Fruit fly (Drosophila melanogaster) whole organism, larva: ENCODE measurements around the gene jus.
A peak's percentile ranks its signal among the peaks of the same experiment; 100 is the strongest.

ENCODE experiments used
- noc ChIP-seq: fragments of 200-800 bp; sonication (Bioruptor generic); optimal IDR thresholded peaks from 3 replicates; lab custom pipeline; 2019; ENCODE audit warnings: missing biosample characterization, mild to moderate bottlenecking, missing genetic modification characterization, moderate library complexity

Gene jus

DNA sequence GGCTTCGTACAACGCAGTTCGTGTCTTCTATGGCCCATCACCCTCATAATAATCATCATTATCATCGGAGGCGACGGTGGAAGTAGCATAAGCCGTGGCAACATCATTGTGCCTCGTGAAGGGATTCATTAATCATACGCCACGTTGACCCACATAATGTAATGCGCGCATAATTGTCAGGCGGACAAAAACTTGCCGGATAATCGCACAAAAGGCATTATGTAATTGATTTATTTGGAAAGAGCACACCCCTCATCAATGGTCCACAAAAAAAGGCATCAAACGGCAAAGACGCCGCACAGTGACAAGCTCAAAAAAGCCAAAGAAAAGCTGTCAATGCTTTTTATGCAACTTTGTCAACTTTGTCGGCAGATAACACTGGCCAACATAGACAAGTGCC, 3.5 kb upstream of the jus start:
- no peak for TF ChIP-seq noc (tag; lab: Kevin White, UChicago)

DNA sequence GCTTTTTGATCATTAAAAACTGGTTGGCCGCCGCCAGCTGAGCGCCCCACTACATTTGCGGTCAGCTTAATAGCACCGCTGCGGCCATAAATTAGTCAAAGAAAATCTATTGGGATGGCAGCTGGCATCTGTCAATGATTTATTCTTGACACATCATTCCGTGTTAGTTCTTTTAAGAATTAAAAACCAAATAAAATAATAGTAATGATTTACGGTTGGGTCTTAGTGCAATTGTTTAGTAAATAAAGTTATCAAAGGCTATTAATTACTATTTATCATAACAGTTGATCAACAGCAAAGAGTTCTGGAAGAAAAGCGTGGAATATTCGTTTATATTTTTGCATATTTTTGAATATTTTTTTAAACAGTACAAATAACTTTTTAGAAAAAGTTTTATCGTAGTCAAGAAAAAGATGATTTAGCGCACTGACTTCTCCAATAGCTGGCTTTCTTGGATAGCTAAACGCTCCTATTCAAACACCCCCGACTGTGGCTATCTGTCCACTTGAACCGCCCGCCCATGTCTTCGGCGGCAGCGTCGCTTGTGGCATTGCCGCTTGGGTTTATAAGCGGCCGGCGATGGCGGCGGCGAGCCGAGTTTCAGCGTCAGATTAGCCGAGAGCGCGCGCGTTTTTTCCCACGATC, 2.3 kb upstream of the jus start, which contains the start of gene CG14515:
TSS of gene CG14515 (plus strand) at position 590 of the 645 bp plus-strand sequence.
- no peak for TF ChIP-seq noc (tag; lab: Kevin White, UChicago)

DNA sequence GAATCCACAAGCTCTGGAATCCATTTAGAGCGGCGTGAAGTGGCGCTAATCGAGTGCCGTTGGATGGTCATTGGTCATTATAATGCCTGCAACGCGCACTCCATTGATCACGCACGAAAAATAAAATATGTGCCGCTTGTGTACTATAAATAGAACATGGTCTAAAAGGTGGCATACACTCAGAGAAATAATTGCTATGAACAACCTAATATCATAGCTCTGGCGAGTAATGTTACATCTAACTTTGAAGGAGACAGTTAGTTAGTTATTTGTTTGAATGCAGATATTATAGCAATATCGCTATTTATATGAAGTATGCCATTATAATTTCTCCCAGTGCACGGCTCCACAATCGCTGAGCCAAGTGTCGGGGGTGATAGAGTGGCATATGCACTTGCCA, 3.8 kb downstream of the jus start:
- no peak for TF ChIP-seq noc (tag; lab: Kevin White, UChicago)

DNA sequence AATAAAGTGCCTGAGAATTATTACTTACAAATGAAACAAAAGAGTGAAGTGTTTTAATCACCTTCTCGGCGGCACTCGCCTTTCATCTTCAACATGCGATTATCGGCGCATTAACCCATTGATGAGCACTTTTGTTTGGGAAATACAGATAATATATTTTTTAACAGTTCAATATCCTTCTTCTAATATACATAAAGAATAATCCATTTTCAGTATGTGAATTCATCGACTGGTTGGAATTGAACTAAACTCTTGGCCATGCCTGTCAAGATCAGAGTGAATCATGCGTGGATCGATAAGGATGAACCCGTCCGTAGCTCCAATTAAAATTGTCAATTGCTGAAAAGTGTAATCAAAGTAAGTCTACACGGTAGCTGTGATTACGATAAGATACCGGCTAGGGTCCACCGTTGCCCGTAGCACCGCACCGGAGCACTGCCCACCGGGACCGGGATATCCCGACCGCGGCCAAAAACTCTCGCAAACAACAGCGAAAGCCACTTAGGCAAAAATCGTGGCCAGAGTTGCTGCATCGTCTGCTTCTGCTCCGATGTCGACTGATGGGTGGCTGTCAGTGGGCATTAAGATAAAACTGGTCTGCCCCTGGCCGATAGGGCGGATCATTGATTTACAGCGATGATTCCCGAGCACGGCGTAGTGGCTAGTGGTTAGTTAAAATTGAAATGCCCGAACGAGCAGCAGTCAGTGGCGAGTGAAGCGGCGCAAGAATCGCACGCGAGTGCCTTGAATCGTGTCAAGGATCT, 29.7 kb downstream of the jus start, which contains the start of gene CG11898:
TSS of gene CG11898 (plus strand) at position 714 of the 764 bp plus-strand sequence.
- peak; percentile 39 for TF ChIP-seq noc (tag; lab: Kevin White, UChicago)

DNA sequence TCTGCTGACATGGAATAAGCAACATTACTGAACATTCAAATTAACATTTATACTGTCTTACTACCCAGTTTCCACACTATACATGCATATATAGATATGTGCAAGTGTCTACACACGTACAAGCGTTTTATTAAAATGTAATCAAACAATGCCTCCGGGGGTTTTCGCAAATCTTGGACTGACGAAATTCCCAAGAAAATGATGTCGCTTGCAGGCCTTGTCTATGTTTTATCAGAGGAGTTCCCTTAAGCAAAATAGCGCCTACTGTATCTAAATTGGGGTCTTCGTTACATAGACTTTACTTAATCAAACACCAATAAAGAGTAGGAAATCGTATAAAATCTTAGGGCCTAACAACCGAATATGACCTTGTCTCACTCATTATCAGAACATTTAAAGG, 35.2 kb downstream of the jus start:
- no peak for TF ChIP-seq noc (tag; lab: Kevin White, UChicago)

DNA sequence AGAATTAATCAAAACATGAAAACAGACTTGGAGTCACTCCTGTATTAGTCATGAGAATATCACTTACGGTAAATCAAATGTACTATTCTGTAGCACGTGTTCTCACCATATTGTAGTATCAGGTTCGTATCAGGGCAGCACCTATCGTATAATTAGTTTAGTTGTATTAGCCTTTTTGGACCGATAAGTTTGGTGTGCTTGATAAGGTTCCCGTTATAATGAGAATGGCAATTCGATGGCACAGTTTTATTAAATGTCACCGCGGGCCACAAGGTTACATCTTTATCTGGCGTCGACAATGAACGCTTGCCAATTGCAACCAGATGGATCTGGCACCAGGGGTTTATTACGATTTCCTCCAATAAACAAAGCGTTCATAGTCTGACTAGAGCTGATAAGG, 36.1 kb downstream of the jus start:
- peak; percentile 11 for TF ChIP-seq noc (tag; lab: Kevin White, UChicago)

DNA sequence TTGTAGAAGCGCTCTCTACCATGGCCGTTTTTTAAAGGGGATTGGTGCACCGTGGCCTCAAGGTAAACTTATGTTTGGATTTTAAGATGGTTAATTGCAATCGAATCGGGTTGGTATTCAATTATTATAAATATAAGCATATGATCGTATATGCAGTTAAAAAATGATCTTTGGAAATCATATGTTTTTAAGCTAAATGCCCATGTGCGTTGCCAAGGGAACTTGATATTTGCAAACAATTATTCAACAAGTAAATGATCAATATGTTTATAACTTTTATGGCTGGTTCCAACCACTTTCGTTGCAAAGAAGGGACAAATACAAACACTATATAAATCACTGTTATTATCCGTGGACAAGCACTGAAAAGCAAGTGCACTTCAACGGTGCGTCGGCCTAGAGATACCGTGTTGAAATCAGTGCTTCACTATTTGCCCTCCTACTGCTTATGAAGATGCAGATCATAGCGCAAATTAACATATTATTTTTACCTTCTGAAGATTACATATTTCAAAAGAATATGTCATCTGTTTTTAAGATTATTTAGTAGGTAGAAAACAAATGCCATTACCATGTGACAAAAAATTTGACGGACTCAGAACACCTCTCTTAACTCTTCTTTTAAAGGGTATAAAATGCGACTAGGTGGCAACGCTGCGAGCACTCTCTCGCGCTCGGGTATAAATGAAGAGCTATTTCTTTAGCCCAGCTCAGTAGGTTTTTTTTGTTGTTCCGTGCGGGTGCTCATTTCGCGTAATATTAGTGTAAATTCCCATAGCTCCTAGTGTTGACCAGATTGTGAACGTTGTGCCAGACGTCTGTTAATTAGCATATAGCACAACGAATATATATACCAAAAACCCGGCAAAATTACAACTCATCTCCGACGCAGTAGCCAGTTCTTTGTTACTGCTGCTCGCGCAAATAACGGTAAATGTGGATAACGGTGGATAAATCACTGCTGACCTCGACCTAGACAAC, 37.1 kb downstream of the jus start, which contains the start of gene rdog:
TSS of gene rdog (plus strand) at position 705 of the 981 bp plus-strand sequence.
- TF ChIP-seq noc (tag; lab: Kevin White, UChicago) = peak; percentile 89

DNA sequence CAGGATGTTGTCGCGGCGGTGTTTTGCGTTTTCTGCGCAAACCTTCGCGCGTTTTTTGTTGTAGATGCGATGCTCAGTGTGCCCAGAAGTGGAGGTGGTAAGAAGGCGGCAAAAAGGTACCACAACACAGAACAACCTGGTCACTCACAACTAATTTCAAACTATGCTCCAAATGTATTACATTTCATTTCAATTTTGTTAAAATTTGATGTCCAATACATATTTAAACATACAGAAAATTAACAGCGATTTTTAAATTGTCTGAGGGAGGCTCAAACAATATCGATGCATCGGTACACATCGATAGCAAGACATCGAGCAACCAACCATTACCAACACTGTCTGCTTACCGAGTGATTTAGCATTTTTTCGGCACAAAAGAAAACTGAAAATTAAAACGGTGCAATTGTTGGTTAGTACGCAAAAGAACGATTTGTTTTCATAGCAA, 41.6 kb downstream of the jus start, which contains the start of the genes Slbp and Rpn2:
TSS of gene Slbp (minus strand) at position 70 of the 448 bp plus-strand sequence.
TSS of gene Rpn2 (plus strand) at position 328 of the 448 bp plus-strand sequence.
- peak; percentile 65 for TF ChIP-seq noc (tag; lab: Kevin White, UChicago)

DNA sequence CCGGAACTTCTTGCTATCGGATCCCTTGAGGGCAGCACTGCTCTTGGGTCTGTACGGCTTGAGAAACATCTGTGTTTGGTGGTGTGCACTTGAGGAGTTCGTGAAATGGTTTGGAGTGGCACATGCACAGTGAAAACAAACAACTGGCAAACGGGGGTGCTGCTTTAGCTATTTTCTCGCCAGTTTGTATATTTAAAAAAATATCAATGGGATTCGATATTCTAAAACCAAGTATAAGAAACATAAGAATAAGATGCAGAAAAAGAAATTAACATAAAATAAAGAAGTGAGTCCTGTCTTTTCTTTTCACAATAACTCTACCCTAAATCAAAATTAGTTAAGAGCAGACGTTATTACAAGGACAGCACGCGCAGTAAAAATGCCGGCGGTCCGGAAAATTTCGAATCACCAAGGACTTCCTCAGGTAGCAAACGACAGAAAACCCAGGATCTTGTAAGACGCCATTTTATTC, 43.1 kb downstream of the jus start, which contains the start of gene eIF2D:
TSS of gene eIF2D (minus strand) at position 174 of the 472 bp plus-strand sequence.
- TF ChIP-seq noc (tag; lab: Kevin White, UChicago) = peak; percentile 52

DNA sequence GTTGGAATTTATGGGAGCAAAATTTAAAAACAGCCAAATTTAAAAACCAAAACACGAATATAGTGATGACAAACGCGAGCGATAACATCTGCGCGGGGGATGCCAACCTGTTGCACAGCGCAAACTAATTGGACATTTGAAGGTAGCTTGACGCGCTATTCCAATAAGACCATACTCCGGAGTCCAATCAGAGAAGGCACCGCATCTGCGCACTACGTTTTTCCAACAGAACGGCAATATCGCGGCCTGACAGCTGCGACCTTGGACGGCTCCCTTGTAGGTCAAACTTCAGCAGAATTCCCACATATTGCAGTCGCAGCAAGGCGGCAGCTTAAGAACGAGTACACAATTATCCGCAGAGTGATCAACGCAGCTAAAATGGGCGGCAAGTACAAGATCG, 46.7 kb downstream of the jus start, which contains the start of the genes CG11882 and Pglym78:
TSS of gene CG11882 (minus strand) at position 101 of the 400 bp plus-strand sequence.
TSS of gene Pglym78 (plus strand) at position 177 of the 400 bp plus-strand sequence.
- peak; percentile 27 for TF ChIP-seq noc (tag; lab: Kevin White, UChicago)

DNA sequence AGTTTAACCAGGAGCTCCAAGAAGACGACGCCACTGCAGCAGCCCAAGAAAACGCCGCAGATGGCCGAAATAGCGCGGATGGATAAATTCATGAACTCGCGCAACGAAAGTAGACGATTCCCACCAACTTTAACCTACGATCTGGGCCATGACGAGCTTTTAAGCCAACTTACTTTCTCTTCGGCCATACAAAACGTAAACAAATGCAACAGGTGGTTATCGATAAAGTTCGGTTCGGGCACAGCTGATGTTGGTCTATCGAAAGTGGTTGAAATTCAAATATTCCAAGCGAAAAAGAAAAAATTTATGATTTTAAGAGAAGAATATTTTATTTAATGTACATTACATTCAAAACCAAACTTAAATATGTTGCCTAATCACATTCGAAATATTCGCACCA, 48.1 kb downstream of the jus start, which contains the start of gene CG14511:
TSS of gene CG14511 (minus strand) at position 184 of the 400 bp plus-strand sequence.
- no peak for TF ChIP-seq noc (tag; lab: Kevin White, UChicago)

DNA sequence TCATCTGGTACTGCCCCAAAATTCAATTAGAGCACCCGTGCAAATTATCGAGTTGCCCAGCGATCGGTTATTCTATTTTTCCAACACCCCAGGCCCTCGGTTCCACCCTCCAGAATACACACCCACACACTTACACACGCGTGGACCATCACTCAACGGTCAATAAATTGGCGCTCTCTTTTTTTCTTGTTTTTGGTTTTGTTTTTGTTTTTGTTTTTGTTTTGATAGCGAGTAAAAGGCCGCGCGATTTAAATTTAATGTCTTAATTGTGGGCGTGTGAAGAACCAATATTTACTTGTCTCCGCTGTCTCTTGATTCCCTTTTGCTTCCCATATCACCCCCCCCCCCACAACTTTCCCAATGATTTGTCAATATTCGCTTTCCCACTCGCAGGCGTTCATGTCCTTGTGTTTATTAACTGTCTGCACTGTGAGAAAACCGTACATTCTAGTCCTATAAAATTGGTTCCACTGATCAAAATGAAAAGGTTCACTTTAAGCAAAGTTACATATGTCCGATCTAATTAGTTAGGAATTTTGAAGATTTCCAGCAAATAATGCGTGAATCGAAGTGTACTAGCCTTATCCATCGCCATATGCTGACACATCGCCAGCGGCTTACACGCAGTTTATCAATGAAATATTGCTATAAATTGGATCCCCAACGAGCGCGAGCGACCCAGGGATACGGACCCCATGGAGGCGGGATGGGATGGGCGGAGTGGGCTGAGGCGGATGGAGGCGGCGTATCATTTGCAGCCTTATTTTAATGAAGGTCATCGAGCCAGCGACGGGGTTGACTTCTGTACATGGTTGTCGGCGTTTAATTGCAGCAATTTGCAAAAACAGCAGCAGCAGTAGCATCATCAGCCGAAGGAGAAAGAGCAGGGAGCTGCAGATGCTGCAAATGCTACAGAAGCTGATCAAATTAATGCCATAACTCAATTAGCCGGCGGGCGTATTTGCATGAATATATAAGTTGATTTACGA, 54.7 kb downstream of the jus start:
- no peak for TF ChIP-seq noc (tag; lab: Kevin White, UChicago)

DNA sequence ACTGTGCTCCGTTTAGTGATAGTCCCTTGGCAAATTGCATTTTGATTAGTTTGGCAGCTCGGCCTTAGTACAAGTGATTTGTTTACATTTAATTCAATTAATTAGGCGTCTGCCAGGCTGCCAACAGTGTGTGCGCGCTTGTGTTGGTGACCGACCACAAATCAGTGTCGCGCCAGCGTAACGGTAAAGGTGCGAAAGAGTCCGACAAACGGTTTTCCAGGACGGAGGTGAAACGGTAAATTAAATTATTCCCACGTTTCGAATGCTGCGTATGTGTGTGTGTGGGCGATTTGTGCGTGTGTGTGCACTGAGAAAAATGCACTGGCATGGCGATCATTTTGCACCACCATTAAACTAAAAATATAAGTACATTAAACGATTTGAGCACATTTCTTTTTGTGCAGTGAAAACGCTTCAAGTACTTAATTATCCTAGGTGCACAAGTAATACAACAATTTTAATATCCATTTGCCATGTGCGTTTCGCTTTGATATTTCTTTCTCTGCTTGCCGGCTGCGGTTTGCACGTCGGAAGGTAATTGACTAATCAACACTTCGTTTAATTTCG, 55.8 kb downstream of the jus start:
- TF ChIP-seq noc (tag; lab: Kevin White, UChicago) = no peak
